Worm (Caenorhabditis elegans): ENCODE results near the gene F37A4.5.

ce11 chrIII:6705515-6705914 is 6.2 kb upstream of the F37A4.5 start, which contains the start of gene F37A4.6:
- TF ChIP-seq nhr-12 (tag; optimal IDR thresholded peaks at IDR 0.05): no peak
- TF ChIP-seq lsy-2 (tag; optimal IDR thresholded peaks at IDR 0.05): no peak
- no peak for TF ChIP-seq zip-8 (tag; optimal IDR thresholded peaks at IDR 0.05)
- no peak for TF ChIP-seq pha-4 (tag; optimal IDR thresholded peaks at IDR 0.05)
- TF ChIP-seq blmp-1 (tag; optimal IDR thresholded peaks at IDR 0.05): no peak
- TF ChIP-seq lin-32 (GFP tag; optimal IDR thresholded peaks at IDR 0.05): no peak
